Fruit fly (Drosophila melanogaster) whole organism, embryonic: ENCODE results near the gene Rtnl1.

ENCODE experiments used
- Ada2b ChIP-seq: fragments of 200-800 bp; sonication (Bioruptor generic); IDR thresholded peaks from 2 replicates; pipeline ENCODE4 v1.3.6; 2022; ENCODE audit warnings: missing biosample characterization, missing genetic modification characterization
- CG10979 ChIP-seq: fragments of 200-800 bp; sonication (Bioruptor generic); optimal IDR thresholded peaks from 2 replicates; lab custom pipeline; 2018; ENCODE audit warnings: missing biosample characterization, mild to moderate bottlenecking, missing genetic modification characterization, moderate library complexity
- CG11504 ChIP-seq: fragments of 200-800 bp; sonication (Bioruptor generic); optimal IDR thresholded peaks from 3 replicates; lab custom pipeline; 2019; ENCODE audit warnings: missing biosample characterization, mild to moderate bottlenecking, missing genetic modification characterization, moderate library complexity
- CG12236 ChIP-seq: fragments of 200-800 bp; sonication (Bioruptor generic); optimal IDR thresholded peaks from 2 replicates; lab custom pipeline; 2016; ENCODE audit warnings: missing biosample characterization, missing genetic modification characterization
- CG12391 ChIP-seq: fragments of 200-800 bp; sonication (Bioruptor generic); optimal IDR thresholded peaks from 3 replicates; lab custom pipeline; 2018; ENCODE audit warnings: missing biosample characterization, mild to moderate bottlenecking, missing genetic modification characterization, moderate library complexity
- CG13775 ChIP-seq: fragments of 200-800 bp; sonication (Bioruptor generic); optimal IDR thresholded peaks from 3 replicates; lab custom pipeline; 2017; ENCODE audit warnings: missing biosample characterization, mild to moderate bottlenecking, missing genetic modification characterization
- CG15514 ChIP-seq: fragments of 200-800 bp; sonication (Bioruptor generic); optimal IDR thresholded peaks from 3 replicates; lab custom pipeline; 2017; ENCODE audit warnings: missing biosample characterization, missing genetic modification characterization, mild to moderate bottlenecking, moderate library complexity, missing genetic modification reagents
- CG1602 ChIP-seq: fragments of 200-800 bp; sonication (Bioruptor generic); optimal IDR thresholded peaks from 3 replicates; lab custom pipeline; 2016; ENCODE audit warnings: missing biosample characterization, missing genetic modification characterization
- CG1603 ChIP-seq: fragments of 200-800 bp; sonication (Bioruptor generic); optimal IDR thresholded peaks from 2 replicates; lab custom pipeline; 2019; ENCODE audit warnings: missing biosample characterization, mild to moderate bottlenecking, missing genetic modification characterization, moderate library complexity
- CG16779 ChIP-seq: fragments of 200-800 bp; sonication (Bioruptor generic); IDR thresholded peaks from 2 replicates; pipeline ENCODE4 v1.3.6; 2022; ENCODE audit warnings: missing biosample characterization, missing genetic modification characterization
- CG2116 ChIP-seq: fragments of 200-800 bp; sonication (Bioruptor generic); optimal IDR thresholded peaks from 3 replicates; lab custom pipeline; 2018; ENCODE audit warnings: missing biosample characterization, mild to moderate bottlenecking, missing genetic modification characterization
- CG31388 ChIP-seq: fragments of 200-800 bp; sonication (Bioruptor generic); optimal IDR thresholded peaks from 2 replicates; lab custom pipeline; 2016; ENCODE audit warnings: missing biosample characterization, missing genetic modification characterization
- CG31441 ChIP-seq: fragments of 200-800 bp; sonication (Bioruptor generic); IDR thresholded peaks from 2 replicates; pipeline ENCODE4 v1.3.6; 2022; ENCODE audit warnings: missing biosample characterization, missing genetic modification characterization
- CG32532 ChIP-seq: fragments of 200-800 bp; sonication (Bioruptor generic); IDR thresholded peaks from 2 replicates; pipeline ENCODE4 v1.3.6; 2022; ENCODE audit warnings: missing biosample characterization, missing genetic modification characterization
- CG33213 ChIP-seq: fragments of 200-800 bp; sonication (Bioruptor generic); optimal IDR thresholded peaks from 3 replicates; lab custom pipeline; 2016; ENCODE audit warnings: missing biosample characterization, missing genetic modification characterization
- CG4424 ChIP-seq: fragments of 200-800 bp; sonication (Bioruptor generic); optimal IDR thresholded peaks from 3 replicates; lab custom pipeline; 2016; ENCODE audit warnings: missing biosample characterization, missing genetic modification characterization
- CG6654 ChIP-seq: fragments of 200-800 bp; sonication (Bioruptor generic); optimal IDR thresholded peaks from 2 replicates; lab custom pipeline; 2017; ENCODE audit warnings: missing biosample characterization, mild to moderate bottlenecking, missing genetic modification characterization
- CG6765 ChIP-seq: fragments of 200-800 bp; sonication (Bioruptor generic); optimal IDR thresholded peaks from 3 replicates; lab custom pipeline; 2017; ENCODE audit warnings: missing biosample characterization, mild to moderate bottlenecking, missing genetic modification characterization
- CG7745 ChIP-seq: fragments of 200-800 bp; sonication (Bioruptor generic); optimal IDR thresholded peaks from 2 replicates; lab custom pipeline; 2018; ENCODE audit warnings: missing biosample characterization, mild to moderate bottlenecking, missing genetic modification characterization, moderate library complexity
- CG7987 ChIP-seq: fragments of 200-800 bp; sonication (Bioruptor generic); optimal IDR thresholded peaks from 2 replicates; lab custom pipeline; 2018; ENCODE audit warnings: missing biosample characterization, mild to moderate bottlenecking, missing genetic modification characterization, moderate library complexity
- CG9932 ChIP-seq: fragments of 200-800 bp; sonication (Bioruptor generic); IDR thresholded peaks from 2 replicates; pipeline ENCODE4 v1.3.6; 2022; ENCODE audit warnings: missing biosample characterization, missing genetic modification characterization
- Deaf1 ChIP-seq: fragments of 200-800 bp; optimal IDR thresholded peaks from 3 replicates; lab custom pipeline; 2019; ENCODE audit warnings: missing biosample characterization, mild to moderate bottlenecking, missing genetic modification characterization, moderate library complexity
- Dp ChIP-seq: fragments of 200-800 bp; sonication (Bioruptor generic); optimal IDR thresholded peaks from 2 replicates; lab custom pipeline; 2018; ENCODE audit warnings: missing biosample characterization, mild to moderate bottlenecking, missing genetic modification characterization, moderate library complexity
- Eip74EF ChIP-seq, 2 experiments: fragments of 200-800 bp in 1 of 2; fragments of >200 bp in 1 of 2; sonication (Bioruptor generic) in 1 of 2; optimal IDR thresholded peaks; 2 replicates each; lab custom pipeline; 2017 to 2019; ENCODE audit warnings: missing biosample characterization in 2 of 2, missing genetic modification characterization in 2 of 2, mild to moderate bottlenecking in 1 of 2, moderate library complexity in 1 of 2
- Fer2 ChIP-seq: fragments of 200-800 bp; sonication (Bioruptor generic); optimal IDR thresholded peaks from 2 replicates; lab custom pipeline; 2018; ENCODE audit warnings: missing biosample characterization, mild to moderate bottlenecking, missing genetic modification characterization, moderate library complexity
- HLH3B ChIP-seq: fragments of 200-800 bp; sonication (Bioruptor generic); IDR thresholded peaks from 2 replicates; pipeline ENCODE4 v1.3.6; 2022; ENCODE audit warnings: missing biosample characterization, missing genetic modification characterization
- Hr51 ChIP-seq, 2 experiments: fragments of 200-800 bp; sonication (Bioruptor generic); optimal IDR thresholded peaks; 2 replicates in 1 of 2; 3 replicates in 1 of 2; lab custom pipeline; 2016 to 2018; ENCODE audit warnings: missing biosample characterization in 2 of 2, missing genetic modification characterization in 2 of 2, mild to moderate bottlenecking in 1 of 2, moderate library complexity in 1 of 2
- Hsf ChIP-seq: fragments of 200-800 bp; sonication (Bioruptor generic); optimal IDR thresholded peaks from 3 replicates; lab custom pipeline; 2016; ENCODE audit warnings: missing biosample characterization, missing genetic modification characterization
- Kr ChIP-seq: fragments of 200-800 bp; sonication (Bioruptor generic); optimal IDR thresholded peaks from 2 replicates; lab custom pipeline; 2017; ENCODE audit warnings: missing biosample characterization, mild to moderate bottlenecking, missing genetic modification characterization
- NK7.1 ChIP-seq: fragments of 200-800 bp; sonication (Bioruptor generic); optimal IDR thresholded peaks from 3 replicates; lab custom pipeline; 2016; ENCODE audit warnings: missing biosample characterization, missing genetic modification characterization
- NfI ChIP-seq: fragments of 200-800 bp; sonication (Bioruptor generic); optimal IDR thresholded peaks from 3 replicates; lab custom pipeline; 2018; ENCODE audit warnings: missing biosample characterization, mild to moderate bottlenecking, missing genetic modification characterization, moderate library complexity
- Oaz ChIP-seq: fragments of 200-800 bp; sonication (Bioruptor generic); IDR thresholded peaks from 2 replicates; pipeline ENCODE4 v1.3.6; 2022; ENCODE audit warnings: missing biosample characterization, missing genetic modification characterization
- Side ChIP-seq: fragments of 200-800 bp; sonication (Bioruptor generic); optimal IDR thresholded peaks from 2 replicates; lab custom pipeline; 2016; ENCODE audit warnings: missing biosample characterization, missing genetic modification characterization
- Ssrp ChIP-seq: fragments of 200-800 bp; sonication (Bioruptor generic); optimal IDR thresholded peaks from 2 replicates; lab custom pipeline; 2018; ENCODE audit warnings: missing biosample characterization, mild to moderate bottlenecking, missing genetic modification characterization, moderate library complexity
- TFAM ChIP-seq: fragments of 200-800 bp; sonication (Bioruptor generic); optimal IDR thresholded peaks from 2 replicates; lab custom pipeline; 2017; ENCODE audit warnings: missing biosample characterization, missing genetic modification characterization, inconsistent platforms
- aop ChIP-seq: fragments of 200-800 bp; sonication (Bioruptor generic); IDR thresholded peaks from 2 replicates; pipeline ENCODE4 v1.3.6; 2022; ENCODE audit warnings: missing biosample characterization, missing genetic modification characterization
- disco-r ChIP-seq: fragments of 200-800 bp; sonication (Bioruptor generic); optimal IDR thresholded peaks from 2 replicates; lab custom pipeline; 2016; ENCODE audit warnings: missing biosample characterization, missing genetic modification characterization
- dmrt99B ChIP-seq: fragments of 200-800 bp; sonication (Bioruptor generic); optimal IDR thresholded peaks from 2 replicates; lab custom pipeline; 2018; ENCODE audit warnings: missing biosample characterization, mild to moderate bottlenecking, missing genetic modification characterization, moderate library complexity
- esg ChIP-seq: fragments of 200-800 bp; sonication (Bioruptor generic); conservative IDR thresholded peaks from 2 replicates; pipeline ENCODE4 v1.3.6; 2022; ENCODE audit warnings: missing biosample characterization, missing genetic modification characterization
- gfzf ChIP-seq: fragments of 200-800 bp; sonication (Bioruptor generic); optimal IDR thresholded peaks from 2 replicates; lab custom pipeline; 2016; ENCODE audit warnings: missing biosample characterization, mild to moderate bottlenecking, missing genetic modification characterization, moderate library complexity
- grn ChIP-seq: fragments of 200-800 bp; sonication (Bioruptor generic); optimal IDR thresholded peaks from 3 replicates; lab custom pipeline; 2017; ENCODE audit warnings: missing biosample characterization, missing genetic modification characterization
- h ChIP-seq: fragments of >200 bp; optimal IDR thresholded peaks from 2 replicates; lab custom pipeline; 2017
- hth ChIP-seq: fragments of >200 bp; optimal IDR thresholded peaks from 2 replicates; lab custom pipeline; 2017; ENCODE audit warnings: inconsistent platforms
- mirr ChIP-seq: fragments of 200-800 bp; sonication (Bioruptor generic); optimal IDR thresholded peaks from 3 replicates; lab custom pipeline; 2018; ENCODE audit warnings: missing biosample characterization, mild to moderate bottlenecking, missing genetic modification characterization
- nerfin-1 ChIP-seq: fragments of 200-800 bp; sonication (Bioruptor generic); optimal IDR thresholded peaks from 3 replicates; lab custom pipeline; 2019; ENCODE audit warnings: missing biosample characterization, mild to moderate bottlenecking, missing genetic modification characterization, moderate library complexity
- oc ChIP-seq: fragments of 200-800 bp; sonication (Bioruptor generic); optimal IDR thresholded peaks from 2 replicates; lab custom pipeline; 2018; ENCODE audit warnings: missing biosample characterization, mild to moderate bottlenecking, missing genetic modification characterization, moderate library complexity
- pros ChIP-seq: fragments of 200-800 bp; sonication (Bioruptor generic); optimal IDR thresholded peaks from 3 replicates; lab custom pipeline; 2019; ENCODE audit warnings: missing biosample characterization, mild to moderate bottlenecking, missing genetic modification characterization, moderate library complexity
- sima ChIP-seq: fragments of 200-800 bp; sonication (Bioruptor generic); optimal IDR thresholded peaks from 2 replicates; lab custom pipeline; 2016; ENCODE audit warnings: missing biosample characterization, missing genetic modification characterization
- sqz ChIP-seq: fragments of 200-800 bp; sonication (Bioruptor generic); optimal IDR thresholded peaks from 3 replicates; lab custom pipeline; 2018; ENCODE audit warnings: missing biosample characterization, mild to moderate bottlenecking, missing genetic modification characterization
- vfl ChIP-seq: fragments of 200-800 bp; sonication (Bioruptor generic); optimal IDR thresholded peaks from 2 replicates; lab custom pipeline; 2016; ENCODE audit warnings: missing biosample characterization, missing genetic modification characterization
- zfh2 ChIP-seq: fragments of 200-800 bp; sonication (Bioruptor generic); optimal IDR thresholded peaks from 2 replicates; lab custom pipeline; 2016; ENCODE audit warnings: missing biosample characterization, missing genetic modification characterization

Gene Rtnl1

dm6 chr2L:5010784-5011260 is 1.3 kb upstream of the Rtnl1 start, which contains the start of the genes CG31917, Tfb5 and SelT (continued):
- peak; percentile 56 for TF ChIP-seq CG2116 (GFP tag; lab: Kevin White, UChicago)
- TF ChIP-seq CG10979 (tag; lab: Kevin White, UChicago): peak; percentile 39
- peak in 1 of 2 experiments; percentile 4 for TF ChIP-seq Eip74EF (GFP tag; optimal IDR thresholded peaks at IDR 0.05; lab: Kevin White, UChicago)
- no peak for TF ChIP-seq NK7.1
- no peak for TF ChIP-seq CG31388 (GFP tag; lab: Kevin White, UChicago)
- TF ChIP-seq Oaz: no peak
- TF ChIP-seq CG11504 (tag; lab: Kevin White, UChicago): peak; percentile 65
- peak; percentile 58 for TF ChIP-seq vfl (GFP tag; lab: Kevin White, UChicago)
- TF ChIP-seq CG4424 (GFP tag; lab: Kevin White, UChicago): peak; percentile 52
- no peak for TF ChIP-seq gfzf (GFP tag; lab: Kevin White, UChicago)
- TF ChIP-seq aop (GFP tag; lab: Robert Waterston, UW): no peak
- TF ChIP-seq h (lab: Kevin White, UChicago): no peak
- no peak for TF ChIP-seq CG7987 (GFP tag; lab: Kevin White, UChicago)
- TF ChIP-seq CG12391 (tag; lab: Kevin White, UChicago): peak; percentile 82
- peak; percentile 78 for TF ChIP-seq CG9932 (GFP tag; lab: Robert Waterston, UW)
- peak; percentile 46; the same call in 1 of the 2 replicates for TF ChIP-seq Ada2b (GFP tag; lab: Robert Waterston, UW)
- TF ChIP-seq CG16779: no peak
- peak; percentile 70 for TF ChIP-seq CG13775
- no peak for TF ChIP-seq CG7745 (tag; lab: Kevin White, UChicago)
- TF ChIP-seq dmrt99B: no peak
- no peak for TF ChIP-seq hth (lab: Kevin White, UChicago)
- TF ChIP-seq disco-r (GFP tag; lab: Kevin White, UChicago): peak; percentile 55
- peak; percentile 59 for TF ChIP-seq NfI (GFP tag; lab: Kevin White, UChicago)
- TF ChIP-seq Fer2 (tag; lab: Kevin White, UChicago): peak; percentile 17
- peak; percentile 57 to 65 for TF ChIP-seq Hr51 (GFP tag; optimal IDR thresholded peaks at IDR 0.05; lab: Kevin White, UChicago)
- TF ChIP-seq zfh2 (GFP tag; lab: Kevin White, UChicago): peak; percentile 64
- TF ChIP-seq nerfin-1 (tag; lab: Kevin White, UChicago): peak; percentile 45
- TF ChIP-seq CG1602 (GFP tag; lab: Kevin White, UChicago): peak; percentile 55
- no peak for TF ChIP-seq sqz (GFP tag; lab: Kevin White, UChicago)
- peak; percentile 60 for TF ChIP-seq CG15514 (GFP tag; lab: Kevin White, UChicago)
- no peak for TF ChIP-seq CG6654 (GFP tag; lab: Kevin White, UChicago)
- peak; percentile 45; the same call in 1 of the 2 replicates for TF ChIP-seq HLH3B (GFP tag; lab: Robert Waterston, UW)
- no peak for TF ChIP-seq CG31441 (GFP tag; lab: Robert Waterston, UW)
- no peak for TF ChIP-seq CG12236
- TF ChIP-seq CG1603 (tag; lab: Kevin White, UChicago): peak; percentile 75
- peak; percentile 20 for TF ChIP-seq Dp (GFP tag; lab: Kevin White, UChicago)
- TF ChIP-seq Deaf1: no peak
- TF ChIP-seq CG32532 (GFP tag; lab: Robert Waterston, UW): peak; percentile 50; the same call in 1 of the 2 replicates
- TF ChIP-seq pros: no peak
- no peak for TF ChIP-seq oc (tag; lab: Kevin White, UChicago)
- TF ChIP-seq TFAM: no peak
- no peak for TF ChIP-seq Side (GFP tag; lab: Kevin White, UChicago)
- no peak for TF ChIP-seq mirr (GFP tag; lab: Kevin White, UChicago)
- peak; percentile 73 for TF ChIP-seq Hsf (GFP tag; lab: Kevin White, UChicago)
- TF ChIP-seq grn: no peak
- TF ChIP-seq esg (GFP tag; lab: Robert Waterston, UW): no peak
- peak; percentile 45 for TF ChIP-seq Ssrp (tag; lab: Kevin White, UChicago)
- peak; percentile 65 for TF ChIP-seq CG33213 (GFP tag; lab: Kevin White, UChicago)
- TF ChIP-seq sima (GFP tag; lab: Kevin White, UChicago): no peak
- TF ChIP-seq CG6765 (GFP tag; lab: Kevin White, UChicago): no peak
- TF ChIP-seq Kr (GFP tag; lab: Kevin White, UChicago): no peak
